Fruit fly (Drosophila melanogaster) Kc167 (cell line): ENCODE measurements around the gene mRpL55.

Experiments
- Myc ChIP-seq: fragments of >200 bp; optimal IDR thresholded peaks from 2 replicates; lab custom pipeline; 2017; ENCODE audit warnings: missing external identifiers
- Sin3A ChIP-seq: fragments of >200 bp; optimal IDR thresholded peaks from 2 replicates; lab custom pipeline; 2018; ENCODE audit warnings: missing external identifiers
- h ChIP-seq: fragments of >200 bp; optimal IDR thresholded peaks from 3 replicates; lab custom pipeline; 2018; ENCODE audit warnings: missing external identifiers
- insv ChIP-seq: fragments of >200 bp; optimal IDR thresholded peaks from 3 replicates; lab custom pipeline; 2018; ENCODE audit warnings: missing external identifiers
- psq ChIP-seq: fragments of >200 bp; optimal IDR thresholded peaks from 2 replicates; lab custom pipeline; 2017; ENCODE audit warnings: missing external identifiers
- ttk ChIP-seq: sonication (Bioruptor generic); optimal IDR thresholded peaks from 2 replicates; lab custom pipeline; 2017; ENCODE audit warnings: missing external identifiers

DNA sequence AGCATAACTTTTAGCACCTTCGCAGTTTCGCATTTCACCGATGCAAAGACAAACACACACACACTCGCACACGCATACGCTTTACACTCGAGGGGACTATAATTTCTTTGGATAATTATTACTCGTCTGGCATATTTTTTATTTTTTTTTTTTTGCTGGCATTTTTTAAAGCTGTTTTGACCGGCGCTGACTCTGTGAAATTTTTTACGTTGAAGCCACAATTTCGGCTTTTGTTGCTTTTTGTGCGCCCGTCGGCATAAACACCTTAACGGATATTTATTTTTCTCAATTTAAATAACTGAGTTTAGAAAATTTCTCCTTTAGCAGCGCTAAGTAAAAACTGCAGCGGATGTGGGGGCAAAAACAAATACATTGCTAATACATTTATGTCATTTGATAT is 3.6 kb upstream of the mRpL55 start:
- no peak for TF ChIP-seq psq (lab: Kevin White, UChicago)
- no peak for TF ChIP-seq ttk (lab: Kevin White, UChicago)
- no peak for TF ChIP-seq Sin3A (lab: Kevin White, UChicago)
- TF ChIP-seq Myc (lab: Kevin White, UChicago): no peak
- TF ChIP-seq h: no peak
- no peak for TF ChIP-seq insv (lab: Kevin White, UChicago)
